Worm (Caenorhabditis elegans): ENCODE data around the gene fbxb-18.

- TF ChIP-seq aly-1 (tag; optimal IDR thresholded peaks at IDR 0.05) (no peak), ets-7 (tag; optimal IDR thresholded peaks at IDR 0.05) (no peak), sea-1 (GFP tag; conservative IDR thresholded peaks at IDR 0.05) (no peak), ceh-36 (tag; optimal IDR thresholded peaks at IDR 0.05) (no peak), hmbx-1 (tag; optimal IDR thresholded peaks at IDR 0.05) (no peak), ama-1 (optimal IDR thresholded peaks at IDR 0.05) (no peak), scrt-1 (GFP tag; IDR thresholded peaks at IDR 0.05) (no peak)
Measured at ce11 chrII:1646199-1646598, 42.5 kb downstream of the fbxb-18 start, which contains the start of gene ZC204.17.

Measured in whole organism, early embryonic.